Worm (Caenorhabditis elegans): ENCODE measurements around the gene selt-1.2.

The selt-1.2 gene

ce11 chrV:10747263-10747951 is at the start of gene selt-1.2, which contains the start of gene F28H7.2:
selt-1.2 (minus strand) TSS chrV:10747363.
F28H7.2 (plus strand) TSS chrV:10747901.
- TF ChIP-seq F13C5.2 (tag; optimal IDR thresholded peaks at IDR 0.05) (no peak), hmg-4 (GFP tag; optimal IDR thresholded peaks at IDR 0.05) (no peak), tbx-37 (GFP tag; conservative IDR thresholded peaks at IDR 0.05) (no peak), ceh-36 (tag; optimal IDR thresholded peaks at IDR 0.05) (no peak), tra-4 (tag; optimal IDR thresholded peaks at IDR 0.05) (no peak), hnd-1 (tag; optimal IDR thresholded peaks at IDR 0.05) (no peak), scrt-1 (GFP tag; IDR thresholded peaks at IDR 0.05) (no peak), ceh-13 (GFP tag; optimal IDR thresholded peaks at IDR 0.05) (no peak), tbx-11 (GFP tag; IDR thresholded peaks at IDR 0.05) (no peak), ets-7 (tag; optimal IDR thresholded peaks at IDR 0.05) (no peak), hmbx-1 (tag; optimal IDR thresholded peaks at IDR 0.05) (no peak), flt-1 (GFP tag; IDR thresholded peaks at IDR 0.05) (no peak), sea-1 (GFP tag; conservative IDR thresholded peaks at IDR 0.05) (no peak), ama-1 (optimal IDR thresholded peaks at IDR 0.05) (no peak)

- no peak for TF ChIP-seq B0310.2 (tag; optimal IDR thresholded peaks at IDR 0.05)
- no peak for TF ChIP-seq scrt-1 (GFP tag; IDR thresholded peaks at IDR 0.05)
- TF ChIP-seq hnd-1 (tag; optimal IDR thresholded peaks at IDR 0.05), result no peak
- TF ChIP-seq aly-1 (tag; optimal IDR thresholded peaks at IDR 0.05), result no peak
- TF ChIP-seq ets-7 (tag; optimal IDR thresholded peaks at IDR 0.05), result no peak
- TF ChIP-seq tra-4 (tag; optimal IDR thresholded peaks at IDR 0.05), result no peak
- TF ChIP-seq pes-1 (GFP tag; IDR thresholded peaks at IDR 0.05), result no peak
- TF ChIP-seq sea-1 (GFP tag; conservative IDR thresholded peaks at IDR 0.05), result no peak
- TF ChIP-seq tbx-37 (GFP tag; conservative IDR thresholded peaks at IDR 0.05), result no peak
- no peak for TF ChIP-seq hmbx-1 (tag; optimal IDR thresholded peaks at IDR 0.05)
- TF ChIP-seq tbx-11 (GFP tag; IDR thresholded peaks at IDR 0.05), result no peak
- no peak for TF ChIP-seq F13C5.2 (tag; optimal IDR thresholded peaks at IDR 0.05)
- no peak for TF ChIP-seq ceh-36 (tag; optimal IDR thresholded peaks at IDR 0.05)
- TF ChIP-seq ama-1 (optimal IDR thresholded peaks at IDR 0.05), result no peak
- no peak for TF ChIP-seq hmg-4 (GFP tag; optimal IDR thresholded peaks at IDR 0.05)
- TF ChIP-seq ceh-13 (GFP tag; optimal IDR thresholded peaks at IDR 0.05), result no peak
Observed at ce11 chrV:10795494-10795893, 48.3 kb upstream of the selt-1.2 start, which contains the start of gene D1054.19. D1054.19 (plus strand) TSS chrV:10795794.

ce11 chrV:10794463-10794862 is 47.3 kb upstream of the selt-1.2 start:
- no peak for TF ChIP-seq F13C5.2 (tag; optimal IDR thresholded peaks at IDR 0.05)
- no peak for TF ChIP-seq scrt-1 (GFP tag; IDR thresholded peaks at IDR 0.05)
- TF ChIP-seq flt-1 (GFP tag; IDR thresholded peaks at IDR 0.05), result no peak
- no peak for TF ChIP-seq ceh-13 (GFP tag; optimal IDR thresholded peaks at IDR 0.05)
- no peak for TF ChIP-seq ceh-36 (tag; optimal IDR thresholded peaks at IDR 0.05)
- TF ChIP-seq hmbx-1 (tag; optimal IDR thresholded peaks at IDR 0.05), result no peak
- TF ChIP-seq aly-1 (tag; optimal IDR thresholded peaks at IDR 0.05), result no peak
- no peak for TF ChIP-seq tra-4 (tag; optimal IDR thresholded peaks at IDR 0.05)
- no peak for TF ChIP-seq hmg-4 (GFP tag; optimal IDR thresholded peaks at IDR 0.05)
- no peak for TF ChIP-seq sea-1 (GFP tag; conservative IDR thresholded peaks at IDR 0.05)
- no peak for TF ChIP-seq B0310.2 (tag; optimal IDR thresholded peaks at IDR 0.05)
- no peak for TF ChIP-seq tbx-11 (GFP tag; IDR thresholded peaks at IDR 0.05)
- no peak for TF ChIP-seq tbx-37 (GFP tag; conservative IDR thresholded peaks at IDR 0.05)
- no peak for TF ChIP-seq ets-7 (tag; optimal IDR thresholded peaks at IDR 0.05)
- TF ChIP-seq ama-1 (optimal IDR thresholded peaks at IDR 0.05), result no peak
- no peak for TF ChIP-seq pes-1 (GFP tag; IDR thresholded peaks at IDR 0.05)

- no peak for TF ChIP-seq hmg-4 (GFP tag; optimal IDR thresholded peaks at IDR 0.05)
- TF ChIP-seq hmbx-1 (tag; optimal IDR thresholded peaks at IDR 0.05), result no peak
- no peak for TF ChIP-seq hnd-1 (tag; optimal IDR thresholded peaks at IDR 0.05)
- no peak for TF ChIP-seq aly-1 (tag; optimal IDR thresholded peaks at IDR 0.05)
- TF ChIP-seq tra-4 (tag; optimal IDR thresholded peaks at IDR 0.05), result no peak
- no peak for TF ChIP-seq ceh-36 (tag; optimal IDR thresholded peaks at IDR 0.05)
- no peak for TF ChIP-seq flt-1 (GFP tag; IDR thresholded peaks at IDR 0.05)
- TF ChIP-seq pes-1 (GFP tag; IDR thresholded peaks at IDR 0.05), result no peak
- no peak for TF ChIP-seq tbx-37 (GFP tag; conservative IDR thresholded peaks at IDR 0.05)
- no peak for TF ChIP-seq B0310.2 (tag; optimal IDR thresholded peaks at IDR 0.05)
Observed at ce11 chrV:10793498-10793897, 46.3 kb upstream of the selt-1.2 start, which contains the start of gene ule-3. ule-3 (plus strand) TSS chrV:10793798.

ce11 chrV:10792775-10793174 is 45.6 kb upstream of the selt-1.2 start, which contains the start of gene D1054.10:
D1054.10 (minus strand) TSS chrV:10792875.
- no peak for TF ChIP-seq tbx-37 (GFP tag; conservative IDR thresholded peaks at IDR 0.05)
- no peak for TF ChIP-seq ceh-36 (tag; optimal IDR thresholded peaks at IDR 0.05)
- TF ChIP-seq hmg-4 (GFP tag; optimal IDR thresholded peaks at IDR 0.05), result no peak
- no peak for TF ChIP-seq tra-4 (tag; optimal IDR thresholded peaks at IDR 0.05)
- no peak for TF ChIP-seq hmbx-1 (tag; optimal IDR thresholded peaks at IDR 0.05)
- no peak for TF ChIP-seq ceh-13 (GFP tag; optimal IDR thresholded peaks at IDR 0.05)
- TF ChIP-seq pes-1 (GFP tag; IDR thresholded peaks at IDR 0.05), result no peak
- no peak for TF ChIP-seq ets-7 (tag; optimal IDR thresholded peaks at IDR 0.05)
- TF ChIP-seq F13C5.2 (tag; optimal IDR thresholded peaks at IDR 0.05), result no peak
- no peak for TF ChIP-seq sea-1 (GFP tag; conservative IDR thresholded peaks at IDR 0.05)
- no peak for TF ChIP-seq flt-1 (GFP tag; IDR thresholded peaks at IDR 0.05)
- no peak for TF ChIP-seq aly-1 (tag; optimal IDR thresholded peaks at IDR 0.05)
- TF ChIP-seq ama-1 (optimal IDR thresholded peaks at IDR 0.05), result no peak
- TF ChIP-seq tbx-11 (GFP tag; IDR thresholded peaks at IDR 0.05), result no peak
- no peak for TF ChIP-seq hnd-1 (tag; optimal IDR thresholded peaks at IDR 0.05)

- TF ChIP-seq flt-1 (GFP tag; IDR thresholded peaks at IDR 0.05), result no peak
Observed at ce11 chrV:10790921-10791320, 43.8 kb upstream of the selt-1.2 start, which contains the start of gene D1054.9. D1054.9 (minus strand) TSS chrV:10791057.

ce11 chrV:10784011-10784410 is 36.8 kb upstream of the selt-1.2 start, which contains the start of gene D1054.8:
D1054.8 (plus strand) TSS chrV:10784311.
- TF ChIP-seq hmbx-1 (tag; optimal IDR thresholded peaks at IDR 0.05) (no peak), scrt-1 (GFP tag; IDR thresholded peaks at IDR 0.05) (no peak), hmg-4 (GFP tag; optimal IDR thresholded peaks at IDR 0.05) (no peak), hnd-1 (tag; optimal IDR thresholded peaks at IDR 0.05) (no peak), ets-7 (tag; optimal IDR thresholded peaks at IDR 0.05) (no peak), flt-1 (GFP tag; IDR thresholded peaks at IDR 0.05) (no peak), F13C5.2 (tag; optimal IDR thresholded peaks at IDR 0.05) (no peak), aly-1 (tag; optimal IDR thresholded peaks at IDR 0.05) (no peak), tra-4 (tag; optimal IDR thresholded peaks at IDR 0.05) (no peak), ceh-13 (GFP tag; optimal IDR thresholded peaks at IDR 0.05) (no peak), sea-1 (GFP tag; conservative IDR thresholded peaks at IDR 0.05) (no peak), tbx-11 (GFP tag; IDR thresholded peaks at IDR 0.05) (no peak), B0310.2 (tag; optimal IDR thresholded peaks at IDR 0.05) (no peak)
